Fruit fly (Drosophila melanogaster): ENCODE data around the gene CG9813.

DNA sequence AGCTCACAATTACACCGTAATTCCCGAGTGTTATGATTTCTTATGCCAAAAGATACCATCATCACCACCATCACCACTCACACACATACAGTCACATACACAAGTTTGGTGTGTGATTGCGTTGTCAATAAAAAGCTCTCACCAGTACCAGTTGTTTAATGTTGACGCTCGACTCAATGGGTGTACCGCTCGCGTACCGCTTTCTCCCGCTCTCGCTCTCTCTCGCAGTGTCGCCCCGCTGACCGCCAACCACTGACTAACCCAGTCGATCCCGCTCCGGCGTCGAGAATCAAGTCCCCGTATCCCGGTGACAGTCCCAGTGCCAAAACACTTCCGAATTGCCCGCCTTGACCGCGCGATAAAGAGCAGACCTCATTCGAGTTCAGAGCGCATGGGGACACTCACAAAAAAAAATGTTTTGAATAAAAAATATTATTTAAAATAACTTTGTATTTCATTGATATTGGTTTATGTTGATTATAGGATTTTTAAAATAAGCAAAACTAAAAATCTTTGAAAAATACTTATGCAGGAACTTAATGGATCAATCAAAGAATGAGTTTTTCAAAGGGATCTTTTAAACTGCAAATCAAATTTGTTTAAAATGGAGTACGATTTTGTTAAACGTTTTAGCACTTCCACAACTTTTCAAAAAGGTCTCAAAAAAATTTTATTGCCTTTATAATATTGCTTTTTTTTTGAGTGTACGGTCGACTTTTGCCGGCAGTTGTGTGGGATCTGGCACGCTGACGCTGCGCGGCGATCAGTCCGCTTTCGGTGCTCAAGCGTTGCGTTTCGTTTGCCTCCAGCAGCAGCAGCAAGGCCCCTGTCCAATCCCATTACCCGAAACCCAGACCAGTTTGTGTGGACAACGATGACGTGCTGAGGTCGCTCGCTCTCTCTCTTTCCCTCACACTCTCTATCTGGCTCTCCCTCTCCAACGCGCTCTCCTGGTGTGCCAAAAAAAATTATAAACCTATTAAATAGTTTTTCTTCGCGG is 15.1 kb downstream of the CG9813 start, which contains the start of gene Dic1:
- TF ChIP-seq sim (GFP tag; IDR thresholded peaks at IDR 0.05) (no peak), tap (tag; optimal IDR thresholded peaks at IDR 0.05) (peak; percentile 91), prd (optimal IDR thresholded peaks at IDR 0.05) (no peak), prd (GFP tag; IDR thresholded peaks at IDR 0.05) (peak; percentile 92), pnt (GFP tag; optimal IDR thresholded peaks at IDR 0.05) (peak; percentile 88), Atf6 (GFP tag; IDR thresholded peaks at IDR 0.05) (peak; percentile 95)
